Worm (Caenorhabditis elegans) whole organism, young adult: ENCODE measurements around the gene try-4.

ENCODE experiments used
- B0336.3 ChIP-seq: fragments of 200-800 bp; sonication (Bioruptor generic); IDR thresholded peaks from 2 replicates; pipeline ENCODE4 v1.3.6; 2022; ENCODE audit warnings: missing genetic modification characterization, missing compliant biosample characterization
- F52B5.7 ChIP-seq: sonication (generic microtip); optimal IDR thresholded peaks from 2 replicates; lab custom pipeline; 2016; ENCODE audit warnings: mild to moderate bottlenecking, missing genetic modification characterization, missing compliant biosample characterization
- dpl-1 ChIP-seq: fragments of 150-350 bp; optimal IDR thresholded peaks from 2 replicates; lab custom pipeline; 2014; ENCODE audit warnings: missing biosample characterization, missing genetic modification reagents, missing genetic modification characterization
- lin-40 ChIP-seq: sonication (generic microtip); optimal IDR thresholded peaks from 2 replicates; lab custom pipeline; 2016; ENCODE audit warnings: missing genetic modification characterization, mild to moderate bottlenecking, missing compliant biosample characterization, missing genotype, missing genetic modification reagents
- nfya-1 ChIP-seq: sonication (generic microtip); optimal IDR thresholded peaks from 2 replicates; lab custom pipeline; 2017; ENCODE audit warnings: antibody characterized with exemption, missing compliant biosample characterization, missing genetic modification characterization, borderline replicate concordance; ENCODE audit not compliant: insufficient read depth
- nfya-2 ChIP-seq: fragments of 200-800 bp; sonication (Bioruptor generic); IDR thresholded peaks from 2 replicates; pipeline ENCODE4 v1.3.6; 2022; ENCODE audit warnings: missing genetic modification reagents, missing genetic modification characterization, missing compliant biosample characterization
- unc-130 ChIP-seq: sonication (generic microtip); optimal IDR thresholded peaks from 2 replicates; lab custom pipeline; 2016; ENCODE audit warnings: missing genetic modification reagents, missing genetic modification characterization, missing compliant biosample characterization

ce11 chrV:20909761-20910160, 48.8 kb upstream of the try-4 start:
- TF ChIP-seq dpl-1 (GFP tag; lab: Kevin White, UChicago): no peak
- no peak for TF ChIP-seq lin-40
- TF ChIP-seq F52B5.7 (tag; lab: Kevin White, UChicago): no peak
- no peak for TF ChIP-seq unc-130 (GFP tag; lab: Kevin White, UChicago)
- no peak for TF ChIP-seq B0336.3
- TF ChIP-seq nfya-1 (tag; lab: Kevin White, UChicago): no peak
- no peak for TF ChIP-seq nfya-2 (GFP tag; lab: Robert Waterston, UW)
